Fruit fly (Drosophila melanogaster): ENCODE results near the gene CG17919.

CG17919 gene

dm6 chr3R:6373512-6374306 is 29.9 kb downstream of the CG17919 start (continued):
- TF ChIP-seq pan (optimal IDR thresholded peaks at IDR 0.05) (no peak), pan (GFP tag; optimal IDR thresholded peaks at IDR 0.05 in 1 of 2, IDR thresholded peaks at IDR 0.05 in 1 of 2) (no peak), CG14050 (GFP tag; IDR thresholded peaks at IDR 0.05) (0 out of 3 replicates have a peak, but pooled peaks have one; percentile 25), pfk (GFP tag; optimal IDR thresholded peaks at IDR 0.05) (no peak), CG1603 (tag; optimal IDR thresholded peaks at IDR 0.05) (peak; percentile 47), Atf3 (GFP tag; optimal IDR thresholded peaks at IDR 0.05) (no peak), Xrp1 (GFP tag; IDR thresholded peaks at IDR 0.05) (peak; percentile 55), Ptx1 (GFP tag; IDR thresholded peaks at IDR 0.05) (no peak), nerfin-2 (GFP tag; IDR thresholded peaks at IDR 0.05; ENCODE audit: partially characterized antibody) (peak; percentile 24; the same call in 1 of the 2 replicates), CG1024 (GFP tag; IDR thresholded peaks at IDR 0.05) (peak; percentile 17; the same call in 1 of the 2 replicates), wek (GFP tag; optimal IDR thresholded peaks at IDR 0.05) (peak; percentile 79), dm (GFP tag; optimal IDR thresholded peaks at IDR 0.05) (no peak), CG16813 (GFP tag; IDR thresholded peaks at IDR 0.05; ENCODE audit: partially characterized antibody) (no peak), jumu (GFP tag; optimal IDR thresholded peaks at IDR 0.05) (no peak), CG9797 (GFP tag; optimal IDR thresholded peaks at IDR 0.05) (no peak), D19B (GFP tag; optimal IDR thresholded peaks at IDR 0.05) (no peak), slou (GFP tag; optimal IDR thresholded peaks at IDR 0.05) (no peak), dysf (GFP tag; IDR thresholded peaks at IDR 0.05) (no peak; the same call in 2 of the 3 replicates), HmgZ (tag; optimal IDR thresholded peaks at IDR 0.05) (peak; percentile 29), ap (GFP tag; IDR thresholded peaks at IDR 0.05) (no peak), CG32772 (GFP tag; IDR thresholded peaks at IDR 0.05) (no peak), trem (tag; optimal IDR thresholded peaks at IDR 0.05) (peak; percentile 33), sqz (GFP tag; optimal IDR thresholded peaks at IDR 0.05) (no peak), Hand (GFP tag; optimal IDR thresholded peaks at IDR 0.05) (no peak), cato (GFP tag; optimal IDR thresholded peaks at IDR 0.05; ENCODE audit: borderline replicate concordance) (no peak), unc-4 (GFP tag; IDR thresholded peaks at IDR 0.05; ENCODE audit: partially characterized antibody) (peak; percentile 56), CG6765 (GFP tag; optimal IDR thresholded peaks at IDR 0.05) (peak; percentile 52), caup (GFP tag; optimal IDR thresholded peaks at IDR 0.05; ENCODE audit: severe bottlenecking) (peak; percentile 86), tup (GFP tag; optimal IDR thresholded peaks at IDR 0.05) (peak; percentile 12), CG2889 (GFP tag; IDR thresholded peaks at IDR 0.05) (0 out of 3 replicates have a peak, but pooled peaks have one; percentile 18), da (GFP tag; optimal IDR thresholded peaks at IDR 0.05) (no peak), CG12769 (tag; optimal IDR thresholded peaks at IDR 0.05) (peak; percentile 73), exex (tag; optimal IDR thresholded peaks at IDR 0.05) (peak; percentile 32), Dp (GFP tag; optimal IDR thresholded peaks at IDR 0.05) (no peak), Hsf (GFP tag; optimal IDR thresholded peaks at IDR 0.05) (peak; percentile 35), Ets65A (GFP tag) (no peak), Atf-2 (GFP tag; optimal IDR thresholded peaks at IDR 0.05) (no peak), CG3163 (GFP tag; optimal IDR thresholded peaks at IDR 0.05) (no peak), CG6854 (GFP tag; optimal IDR thresholded peaks at IDR 0.05) (peak; percentile 71), bsh (GFP tag; optimal IDR thresholded peaks at IDR 0.05) (peak in 1 of 2 experiments; percentile 40), H2.0 (GFP tag; IDR thresholded peaks at IDR 0.05) (no peak), sd (tag; optimal IDR thresholded peaks at IDR 0.05) (no peak), CG33213 (GFP tag; optimal IDR thresholded peaks at IDR 0.05) (peak; percentile 32), tgo (GFP tag; IDR thresholded peaks at IDR 0.05) (peak; percentile 34; the same call in 1 of the 3 replicates), HHEX (GFP tag; optimal IDR thresholded peaks at IDR 0.05) (peak; percentile 73), hth (optimal IDR thresholded peaks at IDR 0.05) (no peak), Abd-B (GFP tag; optimal IDR thresholded peaks at IDR 0.05) (no peak), Hey (tag; optimal IDR thresholded peaks at IDR 0.05) (no peak), Spps (tag; optimal IDR thresholded peaks at IDR 0.05) (no peak)

All from whole organism, embryonic.